Worm (Caenorhabditis elegans) whole organism, dauer: ENCODE measurements around the gene tag-267.

ENCODE experiments used
- unc-62 ChIP-seq: sonication (generic microtip); optimal IDR thresholded peaks from 2 replicates; lab custom pipeline; 2017; ENCODE audit warnings: missing biosample characterization, missing genetic modification reagents, missing genetic modification characterization

Gene tag-267

DNA sequence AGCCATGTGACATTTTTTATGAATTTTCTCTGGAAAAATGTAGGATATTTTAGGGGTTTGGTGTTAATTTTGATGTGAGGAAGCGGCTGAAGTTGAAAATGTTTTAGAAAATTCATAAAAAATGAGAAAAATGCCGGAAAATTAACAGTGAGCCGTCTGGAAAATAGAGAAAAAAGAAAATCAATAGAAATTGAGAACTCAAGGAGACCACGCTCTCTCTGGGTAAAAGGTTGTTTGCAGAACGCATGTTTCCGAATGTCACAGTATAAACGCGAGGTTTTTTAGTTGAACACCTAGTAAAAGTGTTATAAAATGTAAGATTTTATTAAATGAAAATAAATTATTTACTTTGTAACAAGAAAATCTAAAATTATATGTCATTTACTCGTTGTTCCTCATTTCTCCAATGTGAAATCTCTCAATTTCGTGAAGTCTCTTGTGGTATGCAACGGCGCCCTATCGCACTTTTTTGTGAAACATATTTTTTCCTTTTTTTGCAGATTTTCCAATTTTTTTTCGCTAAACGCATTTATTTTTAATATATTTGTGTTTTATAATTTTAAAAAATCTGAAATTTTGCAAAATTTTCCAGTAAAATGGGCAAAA lies at the start of gene tag-267, which contains the start of gene tag-266:
tag-267 (plus strand) TSS at position 593 of the 606 bp plus-strand sequence.
tag-266 (minus strand) TSS at position 29 of the 606 bp plus-strand sequence.
- TF ChIP-seq unc-62 (GFP tag; lab: Kevin White, UChicago), result no peak

ce11 chrIII:595449-595848 lies 45.1 kb upstream of the tag-267 start:
- TF ChIP-seq unc-62 (GFP tag; lab: Kevin White, UChicago), result no peak

- TF ChIP-seq unc-62 (GFP tag; lab: Kevin White, UChicago), result no peak
These were observed 42.4 kb upstream of the tag-267 start for ce11 chrIII:598168-598567.

- no peak for TF ChIP-seq unc-62 (GFP tag; lab: Kevin White, UChicago)
These were observed 41.9 kb upstream of the tag-267 start, which contains the start of gene Y55B1AR.2 for ce11 chrIII:598687-599086. Y55B1AR.2 (minus strand) TSS chrIII:598787.

DNA sequence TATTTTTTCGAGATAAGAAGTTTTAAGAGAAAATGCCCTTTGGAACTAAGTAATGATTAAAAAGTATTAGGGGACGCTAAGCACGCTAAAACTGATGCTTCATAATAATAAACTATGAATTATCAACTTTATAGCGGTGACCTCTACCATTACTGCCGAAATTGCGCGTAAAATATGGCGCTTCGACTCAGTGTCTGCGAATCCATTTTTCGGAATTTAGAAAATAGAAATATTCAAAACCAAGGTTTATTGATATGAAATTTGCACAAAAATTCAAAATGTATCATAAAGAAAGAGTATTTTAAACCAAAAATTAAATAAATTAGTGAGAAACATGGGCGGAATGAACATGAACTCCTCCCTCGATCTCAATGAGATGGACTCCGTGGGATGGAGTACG lies 41.3 kb upstream of the tag-267 start:
- TF ChIP-seq unc-62 (GFP tag; lab: Kevin White, UChicago), result no peak

- TF ChIP-seq unc-62 (GFP tag; lab: Kevin White, UChicago), result no peak
These were observed 40.2 kb upstream of the tag-267 start, which contains the start of gene lec-6 for ce11 chrIII:600316-600932. lec-6 (minus strand) TSS chrIII:600366.

ce11 chrIII:605415-606054 lies 35.1 kb upstream of the tag-267 start, which contains the start of the genes Y55B1AR.4 and ttr-7:
Y55B1AR.4 (minus strand) TSS chrIII:605515.
ttr-7 (plus strand) TSS chrIII:606004.
- no peak for TF ChIP-seq unc-62 (GFP tag; lab: Kevin White, UChicago)

DNA sequence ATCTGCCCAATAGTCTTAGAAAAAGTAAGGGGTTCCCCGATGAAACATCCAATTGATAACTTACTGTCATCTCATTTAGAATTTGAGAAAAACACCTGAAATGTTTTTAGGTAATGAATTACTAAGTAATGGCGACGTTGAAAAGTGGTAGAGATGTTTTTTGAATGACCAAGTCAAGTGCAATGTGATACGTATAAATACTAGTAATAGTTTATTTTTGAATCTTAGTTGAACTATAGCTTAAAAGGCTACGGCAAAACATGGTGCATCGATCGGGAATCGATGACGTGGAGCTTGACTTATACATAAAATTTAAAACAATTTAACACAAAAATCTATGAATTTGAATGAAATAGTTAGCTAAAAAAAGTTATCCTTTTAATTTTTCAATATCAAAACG lies 31.0 kb upstream of the tag-267 start, which contains the start of gene best-17:
best-17 (minus strand) TSS at position 101 of the 400 bp plus-strand sequence.
- TF ChIP-seq unc-62 (GFP tag; lab: Kevin White, UChicago), result no peak

DNA sequence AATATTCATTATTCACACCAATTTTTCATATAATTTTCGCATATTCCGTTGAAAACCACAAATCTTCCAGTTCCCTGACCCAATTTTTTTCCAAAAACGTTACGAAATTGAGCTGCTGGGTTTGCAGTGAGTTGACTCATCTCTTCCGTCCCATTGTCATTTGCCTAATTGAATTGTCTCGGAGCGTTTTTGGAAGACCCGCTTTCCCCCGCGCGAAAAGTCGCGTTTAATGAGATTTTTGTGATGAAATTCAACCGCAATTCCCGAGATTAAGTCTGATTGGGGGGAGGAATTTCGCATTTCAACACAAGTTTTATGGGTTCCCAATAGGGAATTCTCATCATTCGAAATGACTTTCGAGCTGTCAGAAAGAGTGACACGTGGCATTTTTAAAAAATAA lies 28.7 kb upstream of the tag-267 start:
- TF ChIP-seq unc-62 (GFP tag; lab: Kevin White, UChicago), result no peak

DNA sequence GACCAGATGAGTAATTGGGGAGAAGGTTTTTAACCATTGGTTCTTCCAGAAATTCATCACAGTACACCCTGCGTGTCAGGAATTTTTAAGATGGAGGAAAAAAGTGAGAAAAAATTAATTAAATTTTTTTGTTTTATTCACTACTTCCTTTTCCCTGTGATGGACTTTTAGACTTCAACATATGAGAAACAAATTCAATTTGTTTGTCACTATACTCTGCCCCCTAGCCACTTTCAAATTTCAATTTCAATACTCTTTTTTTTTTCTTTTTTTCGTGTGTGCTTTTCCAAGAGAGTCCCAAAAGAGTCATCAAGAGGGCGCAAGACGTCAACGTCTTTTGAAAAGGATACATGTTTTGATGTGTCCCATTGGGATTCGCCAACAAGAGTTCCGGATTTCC lies 27.8 kb upstream of the tag-267 start:
- TF ChIP-seq unc-62 (GFP tag; lab: Kevin White, UChicago), result no peak

- no peak for TF ChIP-seq unc-62 (GFP tag; lab: Kevin White, UChicago)
These were observed 26.1 kb upstream of the tag-267 start, which contains the start of gene T19C3.3 for ce11 chrIII:614447-614846. T19C3.3 (minus strand) TSS chrIII:614547.

- TF ChIP-seq unc-62 (GFP tag; lab: Kevin White, UChicago), result no peak
These were observed 23.1 kb upstream of the tag-267 start, which contains the start of gene T19C3.2 for ce11 chrIII:617467-617866. T19C3.2 (minus strand) TSS chrIII:617567.

ce11 chrIII:620204-620718 lies 20.3 kb upstream of the tag-267 start, which contains the start of gene T19C3.4:
T19C3.4 (minus strand) TSS chrIII:620254.
- TF ChIP-seq unc-62 (GFP tag; lab: Kevin White, UChicago), result no peak

DNA sequence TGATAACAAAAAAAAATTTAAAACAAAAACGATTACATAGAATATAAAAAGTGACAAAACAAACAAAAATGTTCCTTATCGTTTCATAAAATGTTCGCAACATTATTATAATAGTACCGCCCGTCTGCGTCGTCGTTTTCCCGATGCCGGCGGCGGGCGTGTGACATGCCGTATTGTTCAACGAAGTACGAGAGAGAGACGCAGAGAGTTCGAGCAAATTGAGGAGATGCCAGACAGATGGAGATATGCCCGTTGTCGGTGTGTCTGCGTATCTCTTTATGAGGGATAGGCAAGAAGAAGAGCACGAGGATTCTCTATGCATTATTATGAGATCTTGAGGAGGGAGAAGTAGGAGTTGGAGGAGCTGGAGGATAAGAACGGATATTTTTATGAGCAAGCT lies 16.8 kb upstream of the tag-267 start:
- TF ChIP-seq unc-62 (GFP tag; lab: Kevin White, UChicago), result no peak

DNA sequence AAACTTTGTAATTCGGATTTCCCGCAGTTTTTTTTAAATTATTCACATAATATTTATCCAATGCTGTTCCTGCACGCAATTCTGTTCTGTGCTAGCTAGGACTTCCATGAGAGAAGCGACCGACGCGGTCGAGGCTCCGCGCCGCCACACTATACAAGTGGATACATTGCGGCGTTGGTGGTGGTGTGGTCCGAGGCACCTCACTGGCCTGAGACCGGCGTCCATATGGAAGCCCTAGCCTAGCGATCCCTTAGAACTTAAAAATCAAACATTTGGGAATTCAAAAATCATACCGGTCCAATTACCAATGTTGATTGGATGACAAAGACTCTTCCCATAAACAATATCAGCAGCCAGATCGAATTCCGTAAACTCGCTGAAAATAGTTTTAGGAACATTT lies 14.5 kb upstream of the tag-267 start:
- no peak for TF ChIP-seq unc-62 (GFP tag; lab: Kevin White, UChicago)

ce11 chrIII:627838-628237 lies 12.8 kb upstream of the tag-267 start, which contains the start of gene T19C3.5:
T19C3.5 (minus strand) TSS chrIII:627938.
- no peak for TF ChIP-seq unc-62 (GFP tag; lab: Kevin White, UChicago)
